Fruit fly (Drosophila melanogaster) whole organism, adult: ENCODE results near the gene CG34393.

ENCODE experiments used
- CG12768 ChIP-seq: fragments of 200-800 bp; sonication (Bioruptor generic); optimal IDR thresholded peaks from 2 replicates; lab custom pipeline; 2017; ENCODE audit warnings: missing biosample characterization, missing genetic modification characterization, mild to moderate bottlenecking, moderate library complexity, missing genetic modification reagents
- CG14711 ChIP-seq: fragments of 200-800 bp; sonication (Bioruptor generic); optimal IDR thresholded peaks from 2 replicates; lab custom pipeline; 2018; ENCODE audit warnings: missing biosample characterization, mild to moderate bottlenecking, missing genetic modification characterization, moderate library complexity
- CG1620 ChIP-seq: fragments of 200-800 bp; sonication (Bioruptor generic); optimal IDR thresholded peaks from 2 replicates; lab custom pipeline; 2016; ENCODE audit warnings: missing biosample characterization, missing genetic modification characterization
- Hr96 ChIP-seq: fragments of 200-800 bp; sonication (Bioruptor generic); optimal IDR thresholded peaks from 2 replicates; lab custom pipeline; 2016; ENCODE audit warnings: missing biosample characterization, missing genetic modification characterization
- bab1 ChIP-seq: fragments of 200-800 bp; sonication (Bioruptor generic); optimal IDR thresholded peaks from 3 replicates; lab custom pipeline; 2019; ENCODE audit warnings: missing biosample characterization, mild to moderate bottlenecking, missing genetic modification characterization, moderate library complexity
- cnc ChIP-seq, 2 experiments: fragments of >200 bp; optimal IDR thresholded peaks; 2 replicates each; lab custom pipeline; 2017
- kay ChIP-seq: fragments of 200-800 bp; sonication (Bioruptor generic); peaks from one replicate; lab custom pipeline; 2016; ENCODE audit warnings: missing biosample characterization, missing genetic modification characterization, borderline replicate concordance
- ovo ChIP-seq: fragments of 200-800 bp; sonication (Bioruptor generic); optimal IDR thresholded peaks from 2 replicates; lab custom pipeline; 2016; ENCODE audit warnings: missing biosample characterization, missing genetic modification characterization
- tj ChIP-seq: fragments of 200-800 bp; sonication (Bioruptor generic); optimal IDR thresholded peaks from 3 replicates; lab custom pipeline; 2017; ENCODE audit warnings: missing biosample characterization, mild to moderate bottlenecking, missing genetic modification characterization, moderate library complexity
- toe ChIP-seq: fragments of 200-800 bp; sonication (Bioruptor generic); optimal IDR thresholded peaks from 2 replicates; lab custom pipeline; 2016; ENCODE audit warnings: missing biosample characterization, missing genetic modification characterization

DNA sequence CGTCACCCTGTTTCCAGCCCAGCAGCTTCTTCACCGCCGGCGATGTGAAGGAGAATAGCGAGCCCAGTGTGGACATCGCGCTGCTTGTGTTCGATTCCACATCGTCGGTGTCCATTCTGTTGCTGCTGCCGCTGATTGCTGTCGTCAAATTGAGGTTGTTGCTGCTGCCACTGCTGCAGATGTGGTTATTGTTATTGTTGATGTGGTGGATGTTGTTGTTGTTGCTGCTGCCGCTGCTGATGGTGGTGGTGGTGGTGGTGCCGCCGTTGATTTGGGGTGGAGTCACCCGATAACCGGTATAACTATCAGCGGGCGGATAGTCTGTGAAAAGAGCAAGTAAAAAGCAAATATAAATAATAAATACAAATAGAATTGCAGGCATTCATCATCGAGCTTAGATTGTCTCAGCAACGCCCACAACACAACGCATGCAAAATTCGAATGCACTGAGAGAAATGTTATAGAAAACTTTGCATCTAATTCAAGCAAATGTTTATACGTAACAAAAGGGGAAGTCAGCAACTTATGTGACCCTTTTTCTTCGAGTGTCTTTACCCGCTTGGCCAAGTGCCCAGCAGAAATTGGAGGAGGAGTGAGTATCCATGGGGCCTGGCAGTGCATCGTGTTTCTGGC, 51.2 kb downstream of the CG34393 start:
- no peak for TF ChIP-seq tj (GFP tag; lab: Kevin White, UChicago)
- no peak for TF ChIP-seq kay (GFP tag; lab: Kevin White, UChicago)
- no peak for TF ChIP-seq CG1620 (GFP tag; lab: Kevin White, UChicago)
- TF ChIP-seq bab1 (GFP tag; lab: Kevin White, UChicago) = no peak
- TF ChIP-seq CG14711 (tag; lab: Kevin White, UChicago) = no peak
- TF ChIP-seq ovo (GFP tag; lab: Kevin White, UChicago) = no peak
- TF ChIP-seq toe = no peak
- no peak for TF ChIP-seq cnc (optimal IDR thresholded peaks at IDR 0.05; lab: Kevin White, UChicago)
- TF ChIP-seq CG12768 (GFP tag; lab: Kevin White, UChicago) = no peak
- no peak for TF ChIP-seq Hr96
